Fruit fly (Drosophila melanogaster): ENCODE data around the gene CG13907.

Gene CG13907

dm6 chr3L:904364-904763, 22.6 kb upstream of the CG13907 start (continued):
- TF ChIP-seq CG12942 (GFP tag; optimal IDR thresholded peaks at IDR 0.05), result peak; percentile 19
- TF ChIP-seq CG1832 (GFP tag; optimal IDR thresholded peaks at IDR 0.05), result no peak
- TF ChIP-seq rib (GFP tag; IDR thresholded peaks at IDR 0.05), result no peak
- TF ChIP-seq CG9215 (GFP tag; IDR thresholded peaks at IDR 0.05), result no peak
- no peak for TF ChIP-seq ems (GFP tag; optimal IDR thresholded peaks at IDR 0.05)
- TF ChIP-seq repo (GFP tag; optimal IDR thresholded peaks at IDR 0.05), result peak; percentile 40
- TF ChIP-seq CG3065 (GFP tag; optimal IDR thresholded peaks at IDR 0.05), result peak; percentile 36
- TF ChIP-seq CG3407 (GFP tag; optimal IDR thresholded peaks at IDR 0.05), result peak; percentile 49
- TF ChIP-seq esg (GFP tag; conservative IDR thresholded peaks at IDR 0.05), result peak; percentile 49; the same call in 1 of the 2 replicates
- TF ChIP-seq CG10321 (GFP tag; IDR thresholded peaks at IDR 0.05), result no peak
- no peak for TF ChIP-seq Hr78 (GFP tag; optimal IDR thresholded peaks at IDR 0.05)
- peak; percentile 19 for TF ChIP-seq CG9817 (tag; optimal IDR thresholded peaks at IDR 0.05)
- peak; percentile 56 for TF ChIP-seq PHDP (tag; optimal IDR thresholded peaks at IDR 0.05)
- no peak for TF ChIP-seq aop (GFP tag; IDR thresholded peaks at IDR 0.05)
- TF ChIP-seq CG14050 (GFP tag; IDR thresholded peaks at IDR 0.05), result no peak
- peak; percentile 46 for TF ChIP-seq CG6654 (GFP tag; optimal IDR thresholded peaks at IDR 0.05)
- no peak for TF ChIP-seq grau (tag; optimal IDR thresholded peaks at IDR 0.05)
- no peak for TF ChIP-seq yki (optimal IDR thresholded peaks at IDR 0.05)
- TF ChIP-seq mirr (GFP tag; optimal IDR thresholded peaks at IDR 0.05), result no peak
- TF ChIP-seq CG15479 (GFP tag; optimal IDR thresholded peaks at IDR 0.05), result no peak
- peak; percentile 73 for TF ChIP-seq CG32772 (GFP tag; IDR thresholded peaks at IDR 0.05)
- TF ChIP-seq Lhr (GFP tag; optimal IDR thresholded peaks at IDR 0.05), result peak; percentile 38
- TF ChIP-seq CG13624 (GFP tag; optimal IDR thresholded peaks at IDR 0.05), result no peak
- TF ChIP-seq CG12104 (GFP tag; optimal IDR thresholded peaks at IDR 0.05), result no peak
- TF ChIP-seq E2f2 (GFP tag; IDR thresholded peaks at IDR 0.05), result peak; percentile 15; the same call in 1 of the 2 replicates
- no peak for TF ChIP-seq ap (GFP tag; IDR thresholded peaks at IDR 0.05)
- no peak for TF ChIP-seq Fer2 (tag; optimal IDR thresholded peaks at IDR 0.05)
- peak; percentile 13 for TF ChIP-seq NK7.1 (GFP tag; optimal IDR thresholded peaks at IDR 0.05)
- TF ChIP-seq Dll (GFP tag; IDR thresholded peaks at IDR 0.05; ENCODE audit: partially characterized antibody), result no peak
- no peak for TF ChIP-seq pzg (GFP tag; optimal IDR thresholded peaks at IDR 0.05)
- TF ChIP-seq hb (GFP tag; IDR thresholded peaks at IDR 0.05; ENCODE audit: partially characterized antibody), result no peak
- peak; percentile 20 for TF ChIP-seq trem (tag; optimal IDR thresholded peaks at IDR 0.05)
- peak; percentile 89 for TF ChIP-seq ara (GFP tag; IDR thresholded peaks at IDR 0.05)
- no peak for TF ChIP-seq CG2199 (GFP tag; IDR thresholded peaks at IDR 0.05)
- no peak for TF ChIP-seq CG15073 (GFP tag; optimal IDR thresholded peaks at IDR 0.05)
- TF ChIP-seq CG14014 (GFP tag; IDR thresholded peaks at IDR 0.05), result no peak
- peak; percentile 70 for TF ChIP-seq Blimp-1 (GFP tag; optimal IDR thresholded peaks at IDR 0.05)
- TF ChIP-seq Fer1 (GFP tag; optimal IDR thresholded peaks at IDR 0.05), result no peak
- TF ChIP-seq CkIIα-i1 (GFP tag; IDR thresholded peaks at IDR 0.05), result no peak
- peak; percentile 37; the same call in 1 of the 2 replicates for TF ChIP-seq sob (GFP tag; IDR thresholded peaks at IDR 0.05)
- no peak for TF ChIP-seq CG11456 (GFP tag; IDR thresholded peaks at IDR 0.05)
- TF ChIP-seq CG14860 (GFP tag; IDR thresholded peaks at IDR 0.05; ENCODE audit: partially characterized antibody), result no peak
- no peak for TF ChIP-seq sna (GFP tag; IDR thresholded peaks at IDR 0.05; ENCODE audit: partially characterized antibody)
- peak; percentile 64 for TF ChIP-seq gcm (GFP tag; optimal IDR thresholded peaks at IDR 0.05)
- TF ChIP-seq CG10267 (tag; optimal IDR thresholded peaks at IDR 0.05), result peak; percentile 30
- TF ChIP-seq Neu2 (GFP tag; optimal IDR thresholded peaks at IDR 0.05; ENCODE audit: borderline replicate concordance), result no peak
- TF ChIP-seq CG5180 (GFP tag; optimal IDR thresholded peaks at IDR 0.05), result peak; percentile 28
- no peak for TF ChIP-seq al (GFP tag; IDR thresholded peaks at IDR 0.05)
- TF ChIP-seq Sox102F (GFP tag; optimal IDR thresholded peaks at IDR 0.05), result peak; percentile 53
- no peak for TF ChIP-seq CG4328 (GFP tag; optimal IDR thresholded peaks at IDR 0.05)
- peak; percentile 1 for TF ChIP-seq corto (GFP tag; optimal IDR thresholded peaks at IDR 0.05)
